Worm (Caenorhabditis elegans) whole organism, L1 larva: ENCODE measurements around the gene tni-3.

Source experiments
- ets-5 ChIP-seq: fragments of 200-800 bp; sonication (Bioruptor generic); IDR thresholded peaks from 2 replicates; pipeline ENCODE4 v1.3.6; 2022; ENCODE audit warnings: missing genetic modification characterization, missing compliant biosample characterization
- nhr-28 ChIP-seq: fragments of 150-350 bp; optimal IDR thresholded peaks from 2 replicates; lab custom pipeline; 2014; ENCODE audit warnings: missing biosample characterization, missing genetic modification characterization
- snpc-4 ChIP-seq: fragments of 150-350 bp; optimal IDR thresholded peaks from 2 replicates; lab custom pipeline; 2014; ENCODE audit warnings: missing biosample characterization, missing genetic modification characterization
- unc-86 ChIP-seq: sonication (generic microtip); optimal IDR thresholded peaks from 2 replicates; lab custom pipeline; 2016; ENCODE audit warnings: missing genetic modification characterization, missing compliant biosample characterization

ce11 chrV:16832865-16833264 lies 2.1 kb downstream of the tni-3 start, which contains the start of gene phy-3:
- TF ChIP-seq ets-5 (GFP tag; lab: Robert Waterston, UW) (no peak), nhr-28 (tag; lab: Kevin White, UChicago) (no peak), snpc-4 (no peak), unc-86 (tag; lab: Kevin White, UChicago) (no peak)
